Fruit fly (Drosophila melanogaster): ENCODE measurements around the gene moody.

moody gene

dm6 chrX:2036800-2037488 is 13.0 kb downstream of the moody start:
- TF ChIP-seq bab1 (GFP tag; optimal IDR thresholded peaks at IDR 0.05) (no peak), pad (GFP tag; optimal IDR thresholded peaks at IDR 0.05) (no peak), CG33017 (tag; optimal IDR thresholded peaks at IDR 0.05) (no peak), ovo (GFP tag; optimal IDR thresholded peaks at IDR 0.05) (no peak)

DNA sequence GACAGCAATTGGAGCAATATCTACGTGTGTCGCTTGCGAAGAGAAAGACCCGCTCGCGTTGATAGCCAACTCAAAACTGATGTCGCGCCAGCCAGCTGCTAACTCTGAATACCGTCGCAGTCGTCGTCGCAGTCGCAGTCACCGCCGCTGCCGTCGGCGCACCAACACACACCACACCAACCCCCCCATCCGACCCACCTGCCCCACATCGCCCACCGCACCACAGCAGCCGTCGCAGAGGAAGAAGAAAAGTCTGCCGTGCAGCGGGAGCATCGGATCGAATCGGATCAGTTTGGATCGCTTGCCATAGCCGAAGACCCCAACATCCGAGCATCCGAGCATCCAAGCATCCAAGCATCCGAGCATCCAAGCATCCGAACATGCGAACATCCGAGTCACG is 13.5 kb downstream of the moody start:
- TF ChIP-seq CG14711 (tag; optimal IDR thresholded peaks at IDR 0.05), result no peak
- TF ChIP-seq CG7045 (GFP tag; optimal IDR thresholded peaks at IDR 0.05), result no peak
- no peak for TF ChIP-seq CG5204 (GFP tag; optimal IDR thresholded peaks at IDR 0.05)
- no peak for TF ChIP-seq bab1 (GFP tag; optimal IDR thresholded peaks at IDR 0.05)
- no peak for TF ChIP-seq pad (GFP tag; optimal IDR thresholded peaks at IDR 0.05)
- TF ChIP-seq cnc (optimal IDR thresholded peaks at IDR 0.05), result no peak
- TF ChIP-seq CG33017 (tag; optimal IDR thresholded peaks at IDR 0.05), result no peak
- TF ChIP-seq Crg-1 (GFP tag; optimal IDR thresholded peaks at IDR 0.05), result no peak
- no peak for TF ChIP-seq kay (GFP tag; ENCODE audit: borderline replicate concordance)
- TF ChIP-seq ovo (GFP tag; optimal IDR thresholded peaks at IDR 0.05), result no peak
- TF ChIP-seq toe (GFP tag; optimal IDR thresholded peaks at IDR 0.05), result no peak
- no peak for TF ChIP-seq Mnt (GFP tag; optimal IDR thresholded peaks at IDR 0.05)
- TF ChIP-seq CG12768 (GFP tag; optimal IDR thresholded peaks at IDR 0.05), result no peak
- no peak for TF ChIP-seq CG7101 (tag; optimal IDR thresholded peaks at IDR 0.05)
- TF ChIP-seq Hr96 (GFP tag; optimal IDR thresholded peaks at IDR 0.05), result no peak
- no peak for TF ChIP-seq tj (GFP tag; optimal IDR thresholded peaks at IDR 0.05)
- no peak for TF ChIP-seq cic (GFP tag; optimal IDR thresholded peaks at IDR 0.05)

DNA sequence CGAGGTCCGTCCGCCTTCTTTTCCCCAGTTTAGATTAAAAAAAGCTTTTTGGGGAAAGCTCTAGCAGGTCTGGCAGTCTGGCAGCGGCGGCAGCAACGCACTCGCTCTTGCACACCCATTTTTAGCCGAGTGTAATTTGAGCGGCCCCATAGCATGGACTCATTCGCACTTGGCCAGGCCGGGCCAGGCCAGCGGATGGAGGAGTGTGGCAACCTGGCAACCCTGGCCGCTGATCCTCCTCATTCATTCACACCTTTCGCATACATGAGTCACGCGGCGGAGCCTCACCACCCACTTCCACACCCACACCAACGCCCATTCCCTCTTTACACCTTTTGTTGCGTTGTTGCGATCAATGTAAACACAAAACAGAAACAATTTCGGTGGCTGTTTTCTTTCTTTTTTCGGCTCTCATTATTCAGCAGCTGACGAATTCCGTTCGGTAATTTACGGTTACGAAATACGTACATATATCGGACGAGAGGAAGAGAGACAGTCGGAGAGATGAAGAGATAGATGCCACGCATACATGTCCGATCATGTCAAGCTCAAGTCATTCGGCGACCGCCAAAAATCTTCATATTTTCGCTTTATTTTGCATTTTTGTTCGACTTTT is 17.0 kb downstream of the moody start:
- no peak for TF ChIP-seq Clk (GFP tag; optimal IDR thresholded peaks at IDR 0.05)
- no peak for TF ChIP-seq CG5204 (GFP tag; optimal IDR thresholded peaks at IDR 0.05)
- no peak for TF ChIP-seq toe (GFP tag; optimal IDR thresholded peaks at IDR 0.05)
- TF ChIP-seq CG14711 (tag; optimal IDR thresholded peaks at IDR 0.05), result peak; percentile 66
- TF ChIP-seq CG7101 (tag; optimal IDR thresholded peaks at IDR 0.05), result no peak
- peak; percentile 35 for TF ChIP-seq pad (GFP tag; optimal IDR thresholded peaks at IDR 0.05)
- no peak for TF ChIP-seq Hr96 (GFP tag; optimal IDR thresholded peaks at IDR 0.05)
- TF ChIP-seq CG33017 (tag; optimal IDR thresholded peaks at IDR 0.05), result no peak
- TF ChIP-seq CG12768 (GFP tag; optimal IDR thresholded peaks at IDR 0.05), result no peak
- TF ChIP-seq ovo (GFP tag; optimal IDR thresholded peaks at IDR 0.05), result no peak
- no peak for TF ChIP-seq CG1620 (GFP tag; optimal IDR thresholded peaks at IDR 0.05)
- TF ChIP-seq kay (GFP tag; ENCODE audit: borderline replicate concordance), result no peak
- no peak for TF ChIP-seq cic (GFP tag; optimal IDR thresholded peaks at IDR 0.05)
- no peak for TF ChIP-seq Mnt (GFP tag; optimal IDR thresholded peaks at IDR 0.05)
- no peak for TF ChIP-seq CG11617 (GFP tag; optimal IDR thresholded peaks at IDR 0.05)
- TF ChIP-seq cnc (optimal IDR thresholded peaks at IDR 0.05), result no peak
- TF ChIP-seq bab1 (GFP tag; optimal IDR thresholded peaks at IDR 0.05), result no peak
- no peak for TF ChIP-seq CG7045 (GFP tag; optimal IDR thresholded peaks at IDR 0.05)
- TF ChIP-seq Crg-1 (GFP tag; optimal IDR thresholded peaks at IDR 0.05), result no peak
- peak; percentile 25 for TF ChIP-seq tj (GFP tag; optimal IDR thresholded peaks at IDR 0.05)

DNA sequence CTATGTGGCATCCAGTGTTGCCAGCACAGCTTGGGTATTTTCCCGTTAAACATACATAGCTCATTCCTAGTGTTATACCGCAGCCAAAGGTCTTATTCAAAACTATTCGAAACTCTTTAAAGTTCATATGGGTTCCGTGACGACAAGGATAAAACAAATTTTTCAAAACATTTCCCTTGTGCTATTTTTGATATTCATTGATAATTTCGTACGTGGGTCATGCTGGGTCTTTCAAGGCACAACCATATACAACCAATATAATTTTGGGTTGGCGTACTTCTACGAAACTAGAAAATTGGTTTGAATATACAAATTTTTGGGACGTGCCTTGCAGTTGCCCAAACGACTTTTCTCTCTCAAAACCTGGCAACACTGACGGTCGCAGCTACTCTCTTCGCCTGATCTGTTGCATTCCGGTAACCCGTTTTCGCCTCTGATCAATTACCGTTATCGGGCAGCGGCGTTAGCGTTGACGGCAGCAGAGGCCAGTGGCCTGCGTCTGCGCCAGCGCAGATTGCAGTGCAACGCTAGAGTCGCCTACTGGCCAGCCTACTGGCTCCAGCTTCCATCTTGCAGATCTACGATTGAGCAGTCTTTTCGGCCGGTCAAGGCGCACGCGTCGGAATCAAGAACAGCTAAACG is 17.6 kb downstream of the moody start:
- TF ChIP-seq CG1620 (GFP tag; optimal IDR thresholded peaks at IDR 0.05) (no peak), ovo (GFP tag; optimal IDR thresholded peaks at IDR 0.05) (no peak), pad (GFP tag; optimal IDR thresholded peaks at IDR 0.05) (no peak), Hr96 (GFP tag; optimal IDR thresholded peaks at IDR 0.05) (no peak), Crg-1 (GFP tag; optimal IDR thresholded peaks at IDR 0.05) (no peak), CG12768 (GFP tag; optimal IDR thresholded peaks at IDR 0.05) (no peak), CG11617 (GFP tag; optimal IDR thresholded peaks at IDR 0.05) (no peak), CG33017 (tag; optimal IDR thresholded peaks at IDR 0.05) (no peak), cnc (optimal IDR thresholded peaks at IDR 0.05) (no peak), Clk (GFP tag; optimal IDR thresholded peaks at IDR 0.05) (no peak), CG14711 (tag; optimal IDR thresholded peaks at IDR 0.05) (no peak), Mnt (GFP tag; optimal IDR thresholded peaks at IDR 0.05) (no peak), bab1 (GFP tag; optimal IDR thresholded peaks at IDR 0.05) (no peak), CG7101 (tag; optimal IDR thresholded peaks at IDR 0.05) (no peak), toe (GFP tag; optimal IDR thresholded peaks at IDR 0.05) (no peak), CG7045 (GFP tag; optimal IDR thresholded peaks at IDR 0.05) (no peak), cic (GFP tag; optimal IDR thresholded peaks at IDR 0.05) (no peak)

dm6 chrX:2031308-2031707 is 18.6 kb downstream of the moody start:
- TF ChIP-seq tj (GFP tag; optimal IDR thresholded peaks at IDR 0.05) (peak; percentile 92), cnc (optimal IDR thresholded peaks at IDR 0.05) (no peak), Mnt (GFP tag; optimal IDR thresholded peaks at IDR 0.05) (no peak), toe (GFP tag; optimal IDR thresholded peaks at IDR 0.05) (no peak), CG14711 (tag; optimal IDR thresholded peaks at IDR 0.05) (no peak), CG7045 (GFP tag; optimal IDR thresholded peaks at IDR 0.05) (no peak), CG1620 (GFP tag; optimal IDR thresholded peaks at IDR 0.05) (no peak), pad (GFP tag; optimal IDR thresholded peaks at IDR 0.05) (no peak), bab1 (GFP tag; optimal IDR thresholded peaks at IDR 0.05) (no peak)

DNA sequence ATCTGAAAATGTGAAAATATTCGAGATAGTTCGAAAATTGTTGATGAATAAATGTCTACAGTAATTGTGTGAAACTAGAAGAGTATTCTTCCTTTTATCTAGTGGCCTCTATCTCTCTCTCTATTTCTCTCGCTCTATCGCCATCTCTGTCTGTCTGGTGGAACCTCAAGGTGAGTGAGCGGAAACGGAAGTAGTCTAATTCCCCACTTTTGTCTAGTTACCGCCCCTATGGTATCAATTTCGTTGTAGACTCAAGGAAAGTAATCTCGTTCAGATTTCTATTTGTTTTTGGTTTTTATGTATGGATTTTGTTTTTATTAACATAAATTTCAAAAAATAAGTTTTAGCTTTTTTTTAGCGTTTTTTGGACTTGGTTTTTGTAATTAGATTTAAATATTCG is 25.1 kb downstream of the moody start:
- TF ChIP-seq CG1620 (GFP tag; optimal IDR thresholded peaks at IDR 0.05) (no peak), CG14711 (tag; optimal IDR thresholded peaks at IDR 0.05) (no peak), CG12768 (GFP tag; optimal IDR thresholded peaks at IDR 0.05) (no peak), CG7045 (GFP tag; optimal IDR thresholded peaks at IDR 0.05) (no peak), cic (GFP tag; optimal IDR thresholded peaks at IDR 0.05) (no peak), toe (GFP tag; optimal IDR thresholded peaks at IDR 0.05) (no peak), Hr96 (GFP tag; optimal IDR thresholded peaks at IDR 0.05) (no peak), CG7101 (tag; optimal IDR thresholded peaks at IDR 0.05) (no peak), Crg-1 (GFP tag; optimal IDR thresholded peaks at IDR 0.05) (no peak)
